Fruit fly (Drosophila melanogaster) whole organism, embryonic: ENCODE measurements around the gene Nplp3.

Experiments used
- Aef1 ChIP-seq: fragments of 200-800 bp; sonication (Bioruptor generic); IDR thresholded peaks from 3 replicates; pipeline ENCODE4 v1.3.6; 2022; ENCODE audit warnings: missing biosample characterization, missing genetic modification characterization
- Blimp-1 ChIP-seq: fragments of 200-800 bp; sonication (Bioruptor generic); optimal IDR thresholded peaks from 3 replicates; lab custom pipeline; 2018; ENCODE audit warnings: missing biosample characterization, missing genetic modification characterization, mild to moderate bottlenecking, moderate library complexity, missing genetic modification reagents
- BtbVII ChIP-seq: fragments of 200-800 bp; sonication (Bioruptor generic); optimal IDR thresholded peaks from 3 replicates; lab custom pipeline; 2017; ENCODE audit warnings: missing biosample characterization, mild to moderate bottlenecking, missing genetic modification characterization
- CG12155 ChIP-seq: fragments of 200-800 bp; sonication (Bioruptor generic); optimal IDR thresholded peaks from 3 replicates; lab custom pipeline; 2016; ENCODE audit warnings: missing biosample characterization, missing genetic modification characterization
- CG13894 ChIP-seq: fragments of 200-800 bp; sonication (Bioruptor generic); optimal IDR thresholded peaks from 3 replicates; lab custom pipeline; 2018; ENCODE audit warnings: missing biosample characterization, mild to moderate bottlenecking, missing genetic modification characterization, moderate library complexity
- CG14667 ChIP-seq: fragments of 200-800 bp; sonication (Bioruptor generic); IDR thresholded peaks from 2 replicates; pipeline ENCODE4 v1.3.6; 2022; ENCODE audit warnings: missing biosample characterization, missing genetic modification characterization
- CG1529 ChIP-seq: fragments of 200-800 bp; sonication (Bioruptor generic); optimal IDR thresholded peaks from 3 replicates; lab custom pipeline; 2018; ENCODE audit warnings: missing biosample characterization, missing genetic modification characterization
- CG17359 ChIP-seq: fragments of 200-800 bp; sonication (Bioruptor generic); optimal IDR thresholded peaks from 3 replicates; lab custom pipeline; 2018; ENCODE audit warnings: missing biosample characterization, mild to moderate bottlenecking, missing genetic modification characterization, moderate library complexity
- CG30403 ChIP-seq: fragments of 200-800 bp; sonication (Bioruptor generic); optimal IDR thresholded peaks from 3 replicates; lab custom pipeline; 2016; ENCODE audit warnings: missing biosample characterization, missing genetic modification characterization
- CG4424 ChIP-seq: fragments of 200-800 bp; sonication (Bioruptor generic); optimal IDR thresholded peaks from 3 replicates; lab custom pipeline; 2016; ENCODE audit warnings: missing biosample characterization, missing genetic modification characterization
- CG4707 ChIP-seq: fragments of 200-800 bp; sonication (Bioruptor generic); optimal IDR thresholded peaks from 2 replicates; lab custom pipeline; 2018; ENCODE audit warnings: missing biosample characterization, mild to moderate bottlenecking, missing genetic modification characterization, moderate library complexity
- CG6254 ChIP-seq: fragments of 200-800 bp; sonication (Bioruptor generic); optimal IDR thresholded peaks from 3 replicates; lab custom pipeline; 2017; ENCODE audit warnings: mild to moderate bottlenecking, missing biosample characterization, missing genetic modification reagents, missing genetic modification characterization
- CG7372 ChIP-seq: fragments of 200-800 bp; sonication (Bioruptor generic); IDR thresholded peaks from 2 replicates; pipeline ENCODE4 v1.3.6; 2022; ENCODE audit warnings: missing biosample characterization, missing genetic modification characterization
- CG9727 ChIP-seq: fragments of 200-800 bp; sonication (Bioruptor generic); optimal IDR thresholded peaks from 3 replicates; lab custom pipeline; 2017; ENCODE audit warnings: missing biosample characterization, mild to moderate bottlenecking, missing genetic modification characterization
- Chrac-16 ChIP-seq: fragments of 200-800 bp; sonication (Bioruptor generic); optimal IDR thresholded peaks from 3 replicates; lab custom pipeline; 2016; ENCODE audit warnings: missing biosample characterization, missing genetic modification characterization
- D ChIP-seq, 2 experiments: fragments of 200-800 bp in 1 of 2; fragments of >200 bp in 1 of 2; sonication (Bioruptor generic) in 1 of 2; optimal IDR thresholded peaks; 2 replicates in 1 of 2; 3 replicates in 1 of 2; lab custom pipeline; 2017; ENCODE audit warnings: mild to moderate bottlenecking in 1 of 2, missing biosample characterization in 1 of 2, missing genetic modification characterization in 1 of 2, missing genetic modification reagents in 1 of 2
- Dref ChIP-seq: fragments of 200-800 bp; sonication (Bioruptor generic); IDR thresholded peaks from 2 replicates; pipeline ENCODE4 v1.3.6; 2022; ENCODE audit warnings: missing biosample characterization, missing genetic modification characterization
- Drgx ChIP-seq: fragments of 200-800 bp; sonication (Bioruptor generic); IDR thresholded peaks from 2 replicates; pipeline ENCODE4 v1.3.6; 2022; ENCODE audit warnings: missing biosample characterization, missing genetic modification characterization
- HLH54F ChIP-seq: fragments of 200-800 bp; sonication (Bioruptor generic); optimal IDR thresholded peaks from 3 replicates; lab custom pipeline; 2016; ENCODE audit warnings: missing biosample characterization, missing genetic modification characterization
- Hmx ChIP-seq: fragments of 200-800 bp; sonication (Bioruptor generic); optimal IDR thresholded peaks from 2 replicates; lab custom pipeline; 2016; ENCODE audit warnings: missing biosample characterization, missing genetic modification characterization
- Hr3 ChIP-seq: fragments of 200-800 bp; sonication (Bioruptor generic); optimal IDR thresholded peaks from 3 replicates; lab custom pipeline; 2016; ENCODE audit warnings: missing biosample characterization, missing genetic modification characterization
- Hr51 ChIP-seq, 2 experiments: fragments of 200-800 bp; sonication (Bioruptor generic); optimal IDR thresholded peaks; 2 replicates in 1 of 2; 3 replicates in 1 of 2; lab custom pipeline; 2016 to 2018; ENCODE audit warnings: missing biosample characterization in 2 of 2, missing genetic modification characterization in 2 of 2, mild to moderate bottlenecking in 1 of 2, moderate library complexity in 1 of 2
- Hr78 ChIP-seq, 2 experiments: fragments of 200-800 bp in 1 of 2; fragments of >200 bp in 1 of 2; sonication (Bioruptor generic) in 1 of 2; optimal IDR thresholded peaks; 2 replicates each; lab custom pipeline; 2017 to 2019; ENCODE audit warnings: missing biosample characterization in 2 of 2, missing genetic modification characterization in 2 of 2, mild to moderate bottlenecking in 1 of 2, moderate library complexity in 1 of 2
- Lpt ChIP-seq: fragments of >200 bp; optimal IDR thresholded peaks from 2 replicates; lab custom pipeline; 2018; ENCODE audit warnings: missing biosample characterization, missing genetic modification characterization
- MBD-R2 ChIP-seq: fragments of 200-800 bp; sonication (Bioruptor generic); IDR thresholded peaks from 2 replicates; pipeline ENCODE4 v1.3.6; 2022; ENCODE audit warnings: missing biosample characterization, missing genetic modification characterization
- Mes4 ChIP-seq: fragments of 200-800 bp; sonication (Bioruptor generic); optimal IDR thresholded peaks from 2 replicates; lab custom pipeline; 2016; ENCODE audit warnings: missing biosample characterization, missing genetic modification characterization
- Oli ChIP-seq: fragments of 200-800 bp; sonication (Bioruptor generic); optimal IDR thresholded peaks from 2 replicates; lab custom pipeline; 2018; ENCODE audit warnings: missing biosample characterization, mild to moderate bottlenecking, missing genetic modification characterization, moderate library complexity
- Ptx1 ChIP-seq: fragments of 200-800 bp; sonication (Bioruptor generic); IDR thresholded peaks from 2 replicates; pipeline ENCODE4 v1.3.6; 2022; ENCODE audit warnings: missing biosample characterization, missing genetic modification characterization
- Tbp ChIP-seq: fragments of >200 bp; optimal IDR thresholded peaks from 2 replicates; lab custom pipeline; 2018; ENCODE audit warnings: missing biosample characterization, missing genetic modification characterization
- YL-1 ChIP-seq: fragments of 200-800 bp; sonication (Bioruptor generic); optimal IDR thresholded peaks from 3 replicates; lab custom pipeline; 2017; ENCODE audit warnings: missing biosample characterization, mild to moderate bottlenecking, missing genetic modification characterization
- abd-A ChIP-seq: fragments of 200-800 bp; sonication (Bioruptor generic); optimal IDR thresholded peaks from 3 replicates; lab custom pipeline; 2019; ENCODE audit warnings: missing biosample characterization, mild to moderate bottlenecking, missing genetic modification characterization, moderate library complexity
- amos ChIP-seq: fragments of 200-800 bp; sonication (Bioruptor generic); IDR thresholded peaks from 2 replicates; pipeline ENCODE4 v1.3.6; 2022; ENCODE audit warnings: missing biosample characterization, missing genetic modification characterization; ENCODE audit not compliant: partially characterized antibody
- ash1 ChIP-seq: fragments of 200-800 bp; sonication (Bioruptor generic); optimal IDR thresholded peaks from 2 replicates; lab custom pipeline; 2018; ENCODE audit warnings: missing biosample characterization, mild to moderate bottlenecking, missing genetic modification characterization
- ci ChIP-seq: fragments of 200-800 bp; sonication (Bioruptor generic); IDR thresholded peaks from 3 replicates; pipeline ENCODE4 v1.3.6; 2022; ENCODE audit warnings: missing biosample characterization, missing genetic modification characterization
- da ChIP-seq: fragments of 200-800 bp; sonication (Bioruptor generic); optimal IDR thresholded peaks from 2 replicates; lab custom pipeline; 2016; ENCODE audit warnings: missing biosample characterization, missing genetic modification characterization
- dmrt99B ChIP-seq: fragments of 200-800 bp; sonication (Bioruptor generic); optimal IDR thresholded peaks from 2 replicates; lab custom pipeline; 2018; ENCODE audit warnings: missing biosample characterization, mild to moderate bottlenecking, missing genetic modification characterization, moderate library complexity
- eyg ChIP-seq: fragments of 200-800 bp; sonication (Bioruptor generic); optimal IDR thresholded peaks from 3 replicates; lab custom pipeline; 2016; ENCODE audit warnings: missing biosample characterization, missing genetic modification characterization
- fu2 ChIP-seq: fragments of 200-800 bp; sonication (Bioruptor generic); optimal IDR thresholded peaks from 2 replicates; lab custom pipeline; 2016; ENCODE audit warnings: missing biosample characterization, missing genetic modification characterization
- gcm ChIP-seq: fragments of 200-800 bp; sonication (Bioruptor generic); optimal IDR thresholded peaks from 2 replicates; lab custom pipeline; 2019; ENCODE audit warnings: missing biosample characterization, mild to moderate bottlenecking, missing genetic modification characterization, moderate library complexity
- ham ChIP-seq: fragments of 200-800 bp; sonication (Bioruptor generic); IDR thresholded peaks from 2 replicates; pipeline ENCODE4 v1.3.6; 2022; ENCODE audit warnings: missing biosample characterization, missing genetic modification characterization
- lbe ChIP-seq: fragments of 200-800 bp; sonication (Bioruptor generic); optimal IDR thresholded peaks from 2 replicates; lab custom pipeline; 2016; ENCODE audit warnings: missing biosample characterization, mild to moderate bottlenecking, missing genetic modification characterization
- oc ChIP-seq: fragments of 200-800 bp; sonication (Bioruptor generic); optimal IDR thresholded peaks from 2 replicates; lab custom pipeline; 2018; ENCODE audit warnings: missing biosample characterization, mild to moderate bottlenecking, missing genetic modification characterization, moderate library complexity
- stwl ChIP-seq: fragments of 200-800 bp; sonication (Bioruptor generic); optimal IDR thresholded peaks from 3 replicates; lab custom pipeline; 2018; ENCODE audit warnings: missing biosample characterization, mild to moderate bottlenecking, missing genetic modification characterization, moderate library complexity
- sug ChIP-seq: fragments of 200-800 bp; optimal IDR thresholded peaks from 2 replicates; lab custom pipeline; 2019; ENCODE audit warnings: missing biosample characterization, mild to moderate bottlenecking, missing genetic modification characterization, moderate library complexity
- trem ChIP-seq: fragments of 200-800 bp; optimal IDR thresholded peaks from 3 replicates; lab custom pipeline; 2019; ENCODE audit warnings: missing biosample characterization, mild to moderate bottlenecking, missing genetic modification characterization, moderate library complexity
- ttk ChIP-seq: fragments of 200-800 bp; sonication (Bioruptor generic); IDR thresholded peaks from 2 replicates; pipeline ENCODE4 v2.1.2; 2022; ENCODE audit warnings: missing biosample characterization, missing genetic modification characterization
- unc-4 ChIP-seq: fragments of 200-800 bp; sonication (Bioruptor generic); IDR thresholded peaks from 2 replicates; pipeline ENCODE4 v1.3.6; 2022; ENCODE audit warnings: missing biosample characterization, missing genetic modification characterization; ENCODE audit not compliant: partially characterized antibody
- zen ChIP-seq: fragments of 200-800 bp; sonication (Bioruptor generic); optimal IDR thresholded peaks from 3 replicates; lab custom pipeline; 2018; ENCODE audit warnings: missing biosample characterization, mild to moderate bottlenecking, missing genetic modification characterization, moderate library complexity

The Nplp3 gene

DNA sequence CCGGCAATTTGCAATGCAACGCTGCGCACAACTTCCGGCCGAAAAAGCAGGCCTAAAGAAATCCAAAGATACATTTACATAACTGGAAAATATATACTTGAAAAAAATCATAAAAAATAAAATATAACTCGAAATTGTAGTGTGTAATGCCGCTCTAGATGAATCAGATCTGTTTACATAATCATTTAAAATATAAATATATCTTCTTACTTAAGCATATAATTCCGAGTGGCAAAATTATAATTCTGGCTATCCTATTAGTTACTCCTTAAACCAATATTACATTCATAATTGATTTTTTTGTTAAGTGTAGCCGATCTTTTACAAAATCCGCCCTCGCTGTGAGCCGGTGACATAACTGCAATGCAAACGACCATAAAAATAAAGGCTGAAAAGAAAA, 21.6 kb downstream of the Nplp3 start (continued):
- no peak for TF ChIP-seq ham (GFP tag; lab: Robert Waterston, UW)
- peak; percentile 40 for TF ChIP-seq CG17359 (tag; lab: Kevin White, UChicago)
- TF ChIP-seq Hr51 (GFP tag; optimal IDR thresholded peaks at IDR 0.05; lab: Kevin White, UChicago) = peak in 1 of 2 experiments; percentile 52
- TF ChIP-seq ci (GFP tag; lab: Robert Waterston, UW) = 0 out of 3 replicates have a peak, but pooled peaks have one; percentile 9
- TF ChIP-seq dmrt99B = peak; percentile 57
- TF ChIP-seq ttk = 0 out of 2 replicates have a peak, but pooled peaks have one; percentile 25

DNA sequence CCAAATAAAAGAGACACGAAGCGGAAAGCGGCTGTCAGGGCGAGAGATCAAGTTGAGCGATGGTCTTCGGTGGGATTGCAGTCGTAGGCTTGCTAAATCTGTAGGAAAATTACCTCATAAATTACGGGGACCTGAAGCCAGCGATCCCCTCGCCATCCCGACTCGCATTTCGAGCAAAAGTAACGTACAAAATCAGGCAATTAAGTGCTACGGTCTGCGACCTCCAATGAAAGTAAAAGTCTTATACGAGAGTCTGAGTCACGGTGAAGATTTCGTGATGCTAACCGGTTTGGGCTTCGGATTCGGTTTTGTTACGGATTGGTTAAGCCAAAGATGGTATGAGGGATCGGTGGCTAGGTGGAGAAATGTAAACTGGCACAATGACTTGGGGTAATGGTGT, 22.0 kb downstream of the Nplp3 start:
- TF ChIP-seq abd-A (tag; lab: Kevin White, UChicago) (no peak), CG14667 (GFP tag; lab: Robert Waterston, UW) (no peak), MBD-R2 (GFP tag; lab: Robert Waterston, UW) (no peak), CG6254 (GFP tag; lab: Kevin White, UChicago) (no peak), Chrac-16 (GFP tag; lab: Kevin White, UChicago) (no peak), Tbp (no peak), Blimp-1 (GFP tag; lab: Kevin White, UChicago) (peak; percentile 98), Drgx (GFP tag; lab: Robert Waterston, UW) (no peak), oc (tag; lab: Kevin White, UChicago) (peak; percentile 16)

DNA sequence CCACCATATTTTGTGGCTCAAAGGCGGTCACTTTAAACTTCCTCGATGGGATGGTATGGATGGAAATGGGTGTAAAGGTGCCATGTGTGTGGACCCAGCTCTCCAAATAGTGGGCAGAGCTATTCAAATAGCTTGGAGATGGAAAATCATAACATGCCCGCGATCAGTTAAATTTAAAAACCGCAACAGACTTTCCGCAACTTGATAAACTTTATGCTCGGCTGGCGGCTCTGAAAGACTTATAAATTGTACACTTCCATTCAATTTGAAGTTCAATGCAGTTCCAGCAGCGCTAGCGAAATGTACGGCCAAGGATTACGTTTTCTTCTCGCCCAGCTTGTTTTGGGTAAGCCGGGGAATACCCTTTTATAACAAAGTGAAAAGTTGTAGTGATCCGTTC, 28.2 kb downstream of the Nplp3 start, which contains the start of gene CG33257:
TSS of gene CG33257 (plus strand) at position 301 of the 400 bp plus-strand sequence.
- TF ChIP-seq CG12155 (GFP tag; lab: Kevin White, UChicago) = no peak
- no peak for TF ChIP-seq CG30403 (GFP tag; lab: Kevin White, UChicago)
- no peak for TF ChIP-seq HLH54F (GFP tag; lab: Kevin White, UChicago)
- no peak for TF ChIP-seq trem (tag; lab: Kevin White, UChicago)
- no peak for TF ChIP-seq Dref
- TF ChIP-seq BtbVII (GFP tag; lab: Kevin White, UChicago) = no peak
- no peak for TF ChIP-seq Hmx (GFP tag; lab: Kevin White, UChicago)
- no peak for TF ChIP-seq CG9727
- no peak for TF ChIP-seq gcm (GFP tag; lab: Kevin White, UChicago)
- no peak for TF ChIP-seq Mes4
- TF ChIP-seq Aef1 = no peak
- no peak for TF ChIP-seq Oli (tag; lab: Kevin White, UChicago)
- no peak for TF ChIP-seq CG4707 (GFP tag; lab: Kevin White, UChicago)
- TF ChIP-seq amos (GFP tag; lab: Robert Waterston, UW) = no peak
- TF ChIP-seq CG13894 (tag; lab: Kevin White, UChicago) = no peak
- no peak for TF ChIP-seq unc-4 (GFP tag; lab: Robert Waterston, UW)
- TF ChIP-seq CG4424 (GFP tag; lab: Kevin White, UChicago) = no peak
- TF ChIP-seq ash1 (GFP tag; lab: Kevin White, UChicago) = no peak

DNA sequence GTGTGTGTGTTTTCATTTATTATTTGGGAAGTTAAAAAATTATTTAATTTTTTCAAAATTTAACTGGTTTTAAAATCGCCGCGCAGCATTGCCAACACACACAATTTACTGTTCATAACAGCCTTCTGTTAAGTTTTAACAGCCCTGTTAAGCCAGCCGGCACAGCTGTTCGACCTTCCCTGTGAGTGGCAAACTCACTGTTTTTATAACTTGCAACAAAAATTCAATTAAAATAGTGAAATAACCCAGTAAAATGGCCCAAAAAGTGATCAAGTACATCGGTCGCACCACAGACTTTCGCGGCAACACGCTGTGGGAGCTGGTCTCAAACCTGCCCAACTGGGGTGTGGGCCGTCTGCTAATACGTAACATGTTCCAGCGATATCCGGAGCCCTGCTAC, 30.1 kb downstream of the Nplp3 start, which contains the start of gene mRpS34:
TSS of gene mRpS34 (plus strand) at position 161 of the 400 bp plus-strand sequence.
- TF ChIP-seq D (optimal IDR thresholded peaks at IDR 0.05; lab: Kevin White, UChicago) = no peak
- no peak for TF ChIP-seq D (GFP tag; optimal IDR thresholded peaks at IDR 0.05; lab: Kevin White, UChicago)
- TF ChIP-seq YL-1 (GFP tag; lab: Kevin White, UChicago) = peak; percentile 51
- TF ChIP-seq Lpt (GFP tag; lab: Kevin White, UChicago) = no peak
- TF ChIP-seq Ptx1 = no peak
- TF ChIP-seq stwl (tag; lab: Kevin White, UChicago) = peak; percentile 55
- no peak for TF ChIP-seq Hr3
- no peak for TF ChIP-seq CG1529 (GFP tag; lab: Kevin White, UChicago)
- no peak for TF ChIP-seq lbe
- TF ChIP-seq zen (tag; lab: Kevin White, UChicago) = no peak
- TF ChIP-seq sug (tag; lab: Kevin White, UChicago) = no peak
- no peak for TF ChIP-seq Hr78 (GFP tag; optimal IDR thresholded peaks at IDR 0.05; lab: Kevin White, UChicago)
- TF ChIP-seq CG7372 (GFP tag; lab: Robert Waterston, UW) = no peak
- TF ChIP-seq eyg = no peak
- no peak for TF ChIP-seq da (GFP tag; lab: Kevin White, UChicago)
- no peak for TF ChIP-seq fu2 (GFP tag; lab: Kevin White, UChicago)
